Fruit fly (Drosophila melanogaster) ovary, adult (tissue): ENCODE data around the gene Cpr67Fa1.

Experiments
- CG17801 ChIP-seq: fragments of 200-800 bp; optimal IDR thresholded peaks from 2 replicates; lab custom pipeline; 2019; ENCODE audit warnings: missing biosample characterization, mild to moderate bottlenecking, missing genetic modification characterization, moderate library complexity; ENCODE audit not compliant: partially characterized antibody

Gene Cpr67Fa1

DNA sequence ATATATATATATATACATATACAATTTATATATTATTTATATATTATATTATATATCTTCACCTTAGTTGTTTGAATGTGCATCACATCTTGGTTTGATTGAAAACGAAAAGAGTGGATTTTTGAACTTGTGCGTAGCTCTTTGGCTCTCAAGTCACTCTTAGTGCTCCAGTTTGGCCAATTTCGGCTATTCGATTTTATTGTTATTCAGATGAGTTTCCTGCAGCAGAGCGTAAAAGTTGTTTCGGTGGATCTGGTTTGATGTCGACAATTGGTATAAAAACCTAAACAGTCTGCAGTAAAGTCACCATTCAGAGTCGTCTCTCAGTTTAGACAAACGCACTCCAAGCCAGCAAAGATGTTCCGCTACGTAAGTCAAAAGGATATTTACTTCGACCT is at the start of gene Cpr67Fa1:
TSS of gene Cpr67Fa1 (plus strand) at position 299 of the 398 bp plus-strand sequence.
- no peak for TF ChIP-seq CG17801 (GFP tag; lab: Kevin White, UChicago)

DNA sequence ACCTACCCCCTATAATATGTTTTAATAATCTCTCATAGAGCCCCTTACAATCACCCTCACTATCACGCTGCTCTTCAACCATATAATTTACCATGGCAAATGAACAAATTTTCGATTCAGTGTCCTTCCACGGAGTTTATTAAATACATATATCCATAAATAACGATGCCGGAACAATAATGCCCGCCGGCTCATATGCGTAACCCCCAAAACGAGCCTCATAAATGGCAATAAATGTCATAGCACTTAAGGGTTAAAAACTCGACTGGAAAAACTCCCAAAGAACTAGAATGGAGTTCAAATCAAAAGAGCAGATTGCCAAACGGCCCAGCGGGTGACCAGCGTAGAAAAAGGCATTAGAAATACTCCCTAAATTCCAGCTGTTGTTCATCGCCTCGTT is 48.9 kb upstream of the Cpr67Fa1 start:
- TF ChIP-seq CG17801 (GFP tag; lab: Kevin White, UChicago): no peak

DNA sequence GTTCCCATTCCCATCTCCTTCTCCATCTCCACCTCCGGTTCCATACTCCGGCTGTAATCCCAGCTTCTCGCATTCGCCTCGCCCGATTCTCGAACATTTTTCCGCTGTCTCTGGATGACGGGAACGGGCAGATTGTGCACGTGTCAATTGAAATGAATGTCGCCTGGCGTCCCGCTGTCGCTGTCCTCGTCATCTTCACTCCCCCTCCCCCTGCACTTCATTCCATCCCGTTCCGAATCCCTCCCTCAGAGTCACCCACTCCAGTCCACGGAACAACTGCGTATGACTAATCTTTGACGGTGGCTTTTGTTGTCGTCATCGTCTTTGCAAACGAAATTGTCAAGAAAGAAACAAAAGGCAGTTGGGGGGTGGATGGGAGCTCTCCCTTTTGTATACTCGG is 47.9 kb upstream of the Cpr67Fa1 start:
- TF ChIP-seq CG17801 (GFP tag; lab: Kevin White, UChicago): no peak

DNA sequence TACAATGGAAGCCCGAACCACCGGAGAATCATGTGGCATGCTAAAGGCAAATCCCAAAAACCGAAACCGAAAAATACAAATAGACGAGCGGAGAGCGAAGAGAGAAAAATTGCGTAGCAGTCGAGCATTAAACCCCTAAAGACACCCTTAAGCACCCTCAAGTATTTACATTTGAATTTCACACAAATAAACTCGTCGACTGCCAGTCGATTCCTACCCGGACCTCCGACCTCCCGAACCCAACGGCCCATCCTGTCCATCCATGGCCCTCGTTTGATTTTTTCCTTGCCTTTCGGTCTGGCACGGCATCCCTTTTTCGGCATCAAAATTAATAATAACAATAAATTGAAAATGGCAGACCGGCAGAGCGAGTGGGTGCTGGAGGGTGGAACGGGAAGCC is 47.0 kb upstream of the Cpr67Fa1 start:
- no peak for TF ChIP-seq CG17801 (GFP tag; lab: Kevin White, UChicago)

DNA sequence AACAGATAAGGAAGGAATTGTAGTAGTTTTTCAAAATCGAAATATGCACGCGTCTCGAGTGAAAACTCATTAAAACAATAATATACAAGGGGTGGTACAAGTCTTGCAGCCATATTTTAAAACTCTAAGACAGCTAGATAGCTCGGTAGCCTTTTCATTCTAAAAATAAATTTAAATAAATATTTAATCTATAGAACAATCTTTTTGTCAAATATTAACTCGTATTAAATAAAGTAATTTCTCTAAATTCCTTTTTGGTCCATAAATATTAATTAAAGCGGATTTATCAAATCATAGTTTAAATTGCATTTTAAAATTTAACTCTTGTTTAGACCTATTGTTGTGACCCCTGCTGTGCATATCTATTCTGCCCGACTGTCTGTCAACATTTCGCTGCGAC is 46.5 kb upstream of the Cpr67Fa1 start:
- TF ChIP-seq CG17801 (GFP tag; lab: Kevin White, UChicago): no peak

DNA sequence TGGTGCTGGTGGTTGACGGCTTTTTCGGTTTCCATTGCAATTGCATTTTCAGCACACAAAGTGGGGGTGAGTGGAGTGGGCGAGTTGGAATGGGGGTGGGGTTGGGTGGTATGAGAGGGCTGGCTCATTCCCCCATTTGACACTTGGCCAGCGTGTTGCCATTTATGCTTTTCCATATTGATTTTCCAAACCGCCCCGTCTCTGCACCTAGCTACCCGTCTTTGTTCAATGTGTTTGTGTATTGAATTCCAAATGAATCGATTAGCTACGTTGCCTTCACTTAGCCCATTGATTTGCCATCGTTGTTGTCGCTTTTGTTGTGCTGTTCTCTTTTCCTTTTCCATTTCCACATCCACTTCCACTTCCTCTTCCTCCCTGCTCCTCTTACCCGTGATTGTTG is 46.1 kb upstream of the Cpr67Fa1 start:
- TF ChIP-seq CG17801 (GFP tag; lab: Kevin White, UChicago): no peak

DNA sequence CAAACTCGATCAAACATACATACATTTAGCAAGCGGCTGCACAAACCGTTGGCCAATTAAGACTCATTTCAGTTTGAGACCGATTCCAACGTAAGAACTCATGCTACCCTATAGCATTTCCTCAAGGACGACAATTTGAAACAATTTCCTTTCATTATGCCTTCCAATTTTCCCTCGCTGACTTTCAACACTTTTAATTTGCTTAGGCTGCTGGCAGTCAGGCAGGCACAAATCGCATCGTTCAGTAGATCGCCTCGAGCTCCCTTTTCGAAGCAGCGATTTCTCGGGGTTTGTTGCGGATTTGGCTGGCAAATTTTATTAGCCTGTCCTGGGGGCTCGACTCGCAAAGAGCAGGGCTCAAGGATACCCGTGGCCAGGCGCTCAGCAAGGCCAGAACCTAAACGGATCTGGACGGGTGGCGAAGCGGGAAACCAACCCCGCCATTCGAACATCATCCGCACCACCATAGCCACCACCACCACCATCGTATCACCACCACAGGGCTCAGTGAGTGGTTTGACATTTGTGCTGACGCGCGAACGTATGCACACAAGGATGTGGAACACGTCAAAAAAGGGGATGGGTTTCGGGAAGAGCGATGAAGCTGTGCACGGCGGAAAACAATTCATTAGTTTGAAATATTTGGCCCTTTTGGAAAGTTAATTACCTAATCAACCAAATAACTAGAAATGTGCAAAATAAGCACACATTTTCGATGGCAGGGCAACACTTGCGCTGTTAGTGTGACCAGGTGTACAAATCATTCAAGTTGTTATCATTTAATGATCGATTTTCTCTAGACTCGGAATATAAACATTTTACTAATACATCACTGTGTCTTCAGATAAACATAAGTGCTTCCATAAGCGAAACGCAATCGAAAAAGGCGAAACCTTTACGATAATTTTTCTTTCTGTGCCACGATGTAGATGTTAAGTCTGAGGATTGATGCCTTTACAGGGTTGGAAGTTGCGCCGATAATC is 45.0 kb upstream of the Cpr67Fa1 start:
- no peak for TF ChIP-seq CG17801 (GFP tag; lab: Kevin White, UChicago)

DNA sequence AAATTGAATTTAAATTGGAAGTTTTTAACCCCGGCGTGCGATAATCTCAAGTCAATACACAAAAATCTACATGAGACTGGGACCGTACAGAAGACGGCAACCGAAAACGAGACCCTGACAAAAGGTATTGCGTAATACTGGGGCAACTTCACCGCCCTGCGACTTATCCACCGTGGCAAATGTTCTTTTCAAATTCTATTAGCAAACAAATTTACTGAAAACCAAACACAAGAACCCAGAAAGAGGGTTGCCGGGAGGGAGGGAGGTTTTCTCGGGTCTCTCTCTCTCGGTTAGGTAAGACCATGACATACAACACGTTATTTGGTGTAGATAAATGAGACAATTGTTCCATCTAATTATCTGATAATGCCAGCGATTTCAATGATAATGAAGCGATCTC is 44.0 kb upstream of the Cpr67Fa1 start:
- no peak for TF ChIP-seq CG17801 (GFP tag; lab: Kevin White, UChicago)

DNA sequence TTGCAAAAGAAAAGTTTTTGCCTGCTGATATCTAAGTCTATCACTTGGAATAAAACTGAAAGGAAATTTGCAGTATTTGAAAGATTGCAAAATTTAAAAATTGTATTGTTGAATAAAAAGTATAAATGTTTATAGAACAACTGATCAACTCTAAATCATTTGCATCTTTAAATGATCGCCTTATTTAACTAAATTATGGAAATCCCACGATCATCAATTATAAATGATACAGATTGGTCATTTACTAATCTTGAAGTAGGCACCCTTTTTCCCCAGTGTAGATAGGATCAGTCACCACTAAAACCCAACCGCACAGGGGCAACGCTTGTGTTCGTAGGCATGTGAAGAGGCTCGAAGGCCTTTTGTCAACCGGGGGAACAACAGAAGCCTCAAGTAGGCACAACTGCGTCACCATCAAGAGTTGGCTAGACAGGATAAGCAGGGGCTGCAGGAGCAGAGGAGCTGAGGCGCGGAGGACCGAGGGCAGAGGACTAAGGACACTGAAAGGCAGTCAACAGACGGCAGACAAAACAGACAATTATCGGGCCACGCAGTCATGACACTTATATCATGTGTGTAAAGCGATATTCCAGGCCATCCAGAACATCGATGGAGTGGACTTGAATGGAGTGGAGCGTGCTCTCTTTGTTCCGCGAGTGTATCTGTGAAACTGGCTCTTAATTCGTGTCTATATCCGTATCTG is 41.8 kb upstream of the Cpr67Fa1 start:
- TF ChIP-seq CG17801 (GFP tag; lab: Kevin White, UChicago): no peak

DNA sequence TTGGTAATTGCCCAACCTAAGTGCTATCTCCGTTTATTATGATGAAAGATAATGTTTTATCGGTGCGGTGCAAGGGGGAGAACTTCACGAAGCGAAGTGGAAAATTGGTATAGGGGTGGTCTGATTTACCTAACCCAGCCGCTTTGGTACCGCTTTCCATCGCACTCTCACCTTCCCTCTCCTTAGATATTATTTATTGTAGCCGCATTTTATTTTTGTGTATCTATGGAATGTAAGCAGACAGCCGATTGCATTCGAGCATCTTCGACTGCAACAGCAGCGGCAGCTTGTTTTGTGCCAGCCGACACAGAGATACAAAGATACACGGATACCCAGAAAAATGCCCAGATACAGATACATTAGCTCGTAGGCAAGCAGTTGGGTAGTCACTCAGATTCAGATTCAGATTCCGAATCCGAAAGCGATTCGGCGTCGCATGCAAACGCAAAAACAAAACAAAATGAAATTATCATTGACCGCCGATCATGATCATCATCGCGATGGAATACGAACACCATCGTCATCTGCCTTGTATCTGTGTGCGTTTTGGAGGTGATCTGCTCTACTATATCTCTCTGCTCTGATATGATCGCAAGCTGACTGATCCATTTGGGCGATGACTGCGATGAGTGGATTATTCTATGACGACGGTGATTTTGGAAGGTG is 40.9 kb upstream of the Cpr67Fa1 start:
- no peak for TF ChIP-seq CG17801 (GFP tag; lab: Kevin White, UChicago)

DNA sequence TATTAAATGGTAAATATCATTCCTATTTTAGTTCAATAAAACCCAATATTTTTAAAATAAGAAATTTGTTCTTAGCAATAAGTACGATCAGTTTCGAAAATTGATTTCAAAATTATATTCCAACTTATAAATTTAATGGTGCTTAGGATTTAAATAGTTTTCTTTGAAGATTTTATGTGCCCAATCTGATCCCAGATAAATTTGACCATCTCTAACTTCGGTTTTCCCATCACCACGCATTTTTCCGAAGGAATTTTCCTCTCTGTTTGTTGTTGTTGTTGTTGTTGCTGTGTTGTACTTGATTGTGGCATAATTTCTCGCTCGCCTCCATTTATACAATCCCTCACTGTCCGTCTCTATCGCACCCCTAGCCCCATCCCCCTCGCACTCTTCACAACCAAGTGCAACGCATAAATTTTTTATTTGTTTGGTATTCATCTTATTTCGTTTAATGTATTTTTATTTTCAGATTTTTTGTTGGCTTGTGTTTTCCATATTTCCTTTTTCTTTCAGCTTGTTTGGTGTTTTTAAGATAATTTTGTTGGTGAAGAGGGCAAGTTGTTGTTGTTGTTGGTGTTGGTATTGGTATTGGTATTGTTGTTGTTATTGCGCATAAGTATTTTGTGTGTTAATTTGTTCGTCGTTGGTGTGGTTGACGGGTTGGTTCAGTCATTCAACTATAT is 40.0 kb upstream of the Cpr67Fa1 start:
- no peak for TF ChIP-seq CG17801 (GFP tag; lab: Kevin White, UChicago)

DNA sequence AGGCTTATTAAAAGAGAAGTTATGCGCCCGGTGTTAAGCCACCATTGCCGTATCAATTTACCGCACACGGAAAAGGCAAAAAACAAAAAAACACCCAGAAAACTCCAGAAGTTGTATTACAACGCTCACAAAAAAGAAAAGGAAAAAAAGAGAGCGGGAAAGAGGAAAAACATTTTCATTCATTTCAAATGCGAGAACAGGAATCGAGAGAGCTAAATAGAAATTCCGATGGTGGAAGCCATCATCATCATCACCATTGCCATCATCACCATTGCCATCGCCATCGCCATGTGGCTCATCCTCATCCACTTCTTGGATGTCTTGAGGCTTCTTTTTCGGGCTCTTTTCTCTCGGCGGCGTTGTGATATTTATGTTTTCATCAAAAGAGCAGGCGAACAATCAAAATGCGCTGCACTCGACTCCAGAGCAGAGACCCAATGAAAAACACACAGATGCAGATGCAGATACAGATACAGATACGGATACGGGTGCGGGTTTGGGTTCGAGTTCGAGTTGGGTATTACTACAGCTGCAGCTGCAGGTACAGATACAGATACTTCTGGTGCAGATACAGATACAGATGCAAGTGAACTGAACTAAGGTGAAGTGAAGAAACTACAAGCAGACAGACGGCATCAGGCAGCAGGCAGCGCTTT is 38.6 kb upstream of the Cpr67Fa1 start:
- TF ChIP-seq CG17801 (GFP tag; lab: Kevin White, UChicago): no peak

DNA sequence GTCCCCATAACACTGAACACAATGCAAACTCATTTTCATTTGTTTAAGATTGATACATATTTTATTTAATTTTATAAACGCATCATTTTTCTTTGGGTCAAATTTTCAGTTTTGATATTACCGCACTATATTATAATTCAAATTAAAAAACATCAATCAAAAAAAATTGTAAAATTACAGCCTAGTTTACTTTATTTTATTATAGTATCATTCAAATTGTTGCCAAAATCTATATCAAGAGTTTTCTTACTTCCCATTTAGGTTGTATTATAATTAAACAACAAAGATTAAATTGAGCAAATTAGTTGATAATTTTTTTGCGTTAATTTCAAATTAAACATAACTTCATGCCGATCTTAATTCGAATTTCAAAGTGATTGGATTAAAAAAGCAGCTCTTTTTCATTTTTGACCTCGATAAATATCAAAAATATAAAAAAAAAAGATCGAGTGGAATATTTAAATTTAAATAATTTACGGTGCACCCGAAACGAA is 37.9 kb upstream of the Cpr67Fa1 start:
- TF ChIP-seq CG17801 (GFP tag; lab: Kevin White, UChicago): no peak
